In genomic region chrV:2076043-2076442, ce11 we compare ENCODE assay signal across 8 worm cellular contexts.
A peak's percentile ranks its signal among the peaks of the same experiment; 100 is the strongest.
TF ChIP-seq lines count a peak whose summit lies in the region.

No protein-coding gene starts in this region.

TF ChIP-seq in whole organism, L1 larva, 84 proteins besides CTCF, POLR2A, EP300 and RAD21 (continues in another document):
- TF ChIP-seq mab-9 (GFP tag; IDR thresholded peaks at IDR 0.05; lab: Robert Waterston, UW), result no peak
- peak in 1 of 3 experiments; percentile 1 for TF ChIP-seq dpl-1 (GFP tag; optimal IDR thresholded peaks at IDR 0.05; lab: Kevin White, UChicago)
- TF ChIP-seq zag-1 (tag; optimal IDR thresholded peaks at IDR 0.05; lab: Kevin White, UChicago), result no peak
- TF ChIP-seq unc-62 (GFP tag; optimal IDR thresholded peaks at IDR 0.05; lab: Kevin White, UChicago), result no peak
- no peak for TF ChIP-seq grh-1 (GFP tag; IDR thresholded peaks at IDR 0.05; lab: Robert Waterston, UW)
- TF ChIP-seq unc-130 (tag; optimal IDR thresholded peaks at IDR 0.05; lab: Kevin White, UChicago), result no peak
- TF ChIP-seq nhr-11 (tag; optimal IDR thresholded peaks at IDR 0.05; lab: Kevin White, UChicago), result no peak
- TF ChIP-seq ceh-88 (GFP tag; IDR thresholded peaks at IDR 0.05; lab: Robert Waterston, UW), result no peak
- no peak for TF ChIP-seq nhr-12 (tag; optimal IDR thresholded peaks at IDR 0.05; lab: Kevin White, UChicago)
- no peak for TF ChIP-seq F16B12.6 (tag; optimal IDR thresholded peaks at IDR 0.05; lab: Kevin White, UChicago)
- TF ChIP-seq nhr-71 (tag; optimal IDR thresholded peaks at IDR 0.05; lab: Kevin White, UChicago), result peak; percentile 26
- no peak for TF ChIP-seq hlh-4 (tag; optimal IDR thresholded peaks at IDR 0.05; lab: Kevin White, UChicago)

TF ChIP-seq in whole organism, L2 larva, 48 proteins besides CTCF, POLR2A, EP300 and RAD21 (continues in another document):
- TF ChIP-seq R02D3.7 (tag; optimal IDR thresholded peaks at IDR 0.05; lab: Kevin White, UChicago) (no peak), ztf-4 (tag; optimal IDR thresholded peaks at IDR 0.05; lab: Kevin White, UChicago) (no peak), elt-3 (tag; optimal IDR thresholded peaks at IDR 0.05; lab: Kevin White, UChicago) (no peak), gmeb-1 (tag; optimal IDR thresholded peaks at IDR 0.05; lab: Kevin White, UChicago) (no peak), crh-2 (tag; optimal IDR thresholded peaks at IDR 0.05; lab: Kevin White, UChicago) (no peak), mdl-1 (tag; optimal IDR thresholded peaks at IDR 0.05; lab: Kevin White, UChicago) (no peak), ceh-16 (tag; optimal IDR thresholded peaks at IDR 0.05; lab: Kevin White, UChicago) (no peak), snpc-4 (tag; optimal IDR thresholded peaks at IDR 0.05; lab: Kevin White, UChicago) (no peak), blmp-1 (tag; optimal IDR thresholded peaks at IDR 0.05; lab: Kevin White, UChicago; ENCODE audit: insufficient read depth) (no peak), alr-1 (tag; optimal IDR thresholded peaks at IDR 0.05; lab: Kevin White, UChicago) (no peak), F13H6.1 (tag; optimal IDR thresholded peaks at IDR 0.05; lab: Kevin White, UChicago) (peak; percentile 14), nhr-21 (tag; optimal IDR thresholded peaks at IDR 0.05; lab: Kevin White, UChicago) (no peak)

TF ChIP-seq in whole organism, L3 larva, 47 proteins besides CTCF, POLR2A, EP300 and RAD21:
- no peak for TF ChIP-seq ama-1 (optimal IDR thresholded peaks at IDR 0.05; lab: Kevin White, UChicago)
- TF ChIP-seq lin-39 (tag; optimal IDR thresholded peaks at IDR 0.05; lab: Kevin White, UChicago), result peak; percentile 53

TF ChIP-seq in whole organism, L4 larva, 104 proteins besides CTCF, POLR2A, EP300 and RAD21 (continues in another document):
- TF ChIP-seq hlh-11 (tag; optimal IDR thresholded peaks at IDR 0.05; lab: Kevin White, UChicago) (peak; percentile 73), pqm-1 (tag; optimal IDR thresholded peaks at IDR 0.05; lab: Kevin White, UChicago) (no peak), lin-13 (GFP tag; optimal IDR thresholded peaks at IDR 0.05; lab: Kevin White, UChicago) (no peak), dmd-6 (GFP tag; IDR thresholded peaks at IDR 0.05; lab: Robert Waterston, UW) (peak; percentile 20; the same call in 1 of the 2 replicates), fos-1 (tag; optimal IDR thresholded peaks at IDR 0.05; lab: Kevin White, UChicago) (no peak), unc-130 (GFP tag; optimal IDR thresholded peaks at IDR 0.05; lab: Kevin White, UChicago) (no peak), nhr-11 (tag; optimal IDR thresholded peaks at IDR 0.05; lab: Kevin White, UChicago) (peak; percentile 43), unc-39 (tag; optimal IDR thresholded peaks at IDR 0.05; lab: Kevin White, UChicago) (no peak), mdl-1 (tag; optimal IDR thresholded peaks at IDR 0.05; lab: Kevin White, UChicago) (no peak), jun-1 (tag; optimal IDR thresholded peaks at IDR 0.05; lab: Kevin White, UChicago) (no peak), nhr-48 (tag; optimal IDR thresholded peaks at IDR 0.05; lab: Kevin White, UChicago) (no peak), rbr-2 (tag; optimal IDR thresholded peaks at IDR 0.05; lab: Kevin White, UChicago) (no peak), zag-1 (tag; optimal IDR thresholded peaks at IDR 0.05; lab: Kevin White, UChicago) (no peak), skn-1 (tag; optimal IDR thresholded peaks at IDR 0.05; lab: Kevin White, UChicago) (no peak)

TF ChIP-seq in whole organism, late embryonic, 69 proteins besides CTCF, POLR2A, EP300 and RAD21:
- TF ChIP-seq pha-4 (tag; optimal IDR thresholded peaks at IDR 0.05; lab: Kevin White, UChicago) (no peak), pax-1 (tag; optimal IDR thresholded peaks at IDR 0.05; lab: Kevin White, UChicago) (no peak), ref-2 (tag; optimal IDR thresholded peaks at IDR 0.05; lab: Kevin White, UChicago) (no peak), ceh-18 (tag; optimal IDR thresholded peaks at IDR 0.05; lab: Kevin White, UChicago) (peak; percentile 17), hlh-15 (tag; optimal IDR thresholded peaks at IDR 0.05; lab: Kevin White, UChicago) (no peak), unc-55 (GFP tag; optimal IDR thresholded peaks at IDR 0.05; lab: Kevin White, UChicago) (peak; percentile 50), hlh-8 (tag; optimal IDR thresholded peaks at IDR 0.05; lab: Kevin White, UChicago) (no peak), che-1 (tag; optimal IDR thresholded peaks at IDR 0.05; lab: Kevin White, UChicago) (no peak), Y22D7AL.16 (tag; optimal IDR thresholded peaks at IDR 0.05; lab: Kevin White, UChicago) (no peak), unc-3 (GFP tag; conservative IDR thresholded peaks at IDR 0.05; lab: Robert Waterston, UW) (no peak), unc-3 (tag; optimal IDR thresholded peaks at IDR 0.05; lab: Kevin White, UChicago) (no peak)

TF ChIP-seq in whole organism, midembryonic, 9 proteins besides CTCF, POLR2A, EP300 and RAD21:
- TF ChIP-seq klf-2 (GFP tag; conservative IDR thresholded peaks at IDR 0.05; lab: Robert Waterston, UW), result no peak
- TF ChIP-seq ztf-23 (GFP tag; IDR thresholded peaks at IDR 0.05; lab: Robert Waterston, UW), result peak; percentile 26; the same call in 1 of the 2 replicates
- no peak for TF ChIP-seq cog-1 (tag; optimal IDR thresholded peaks at IDR 0.05; lab: Kevin White, UChicago)
- no peak for TF ChIP-seq flt-1 (GFP tag; IDR thresholded peaks at IDR 0.05; lab: Robert Waterston, UW)
- no peak for TF ChIP-seq med-1 (GFP tag; optimal IDR thresholded peaks at IDR 0.05; lab: Kevin White, UChicago; ENCODE audit: insufficient read depth)

TF ChIP-seq in whole organism, mixed stage, embryonic, 35 proteins besides CTCF, POLR2A, EP300 and RAD21:
- TF ChIP-seq unc-120 (tag; optimal IDR thresholded peaks at IDR 0.05; lab: Kevin White, UChicago; ENCODE audit: poor library complexity, severe bottlenecking) (peak; percentile 13), unc-62 (GFP tag; optimal IDR thresholded peaks at IDR 0.05; lab: Kevin White, UChicago) (peak; percentile 66), lsy-2 (tag; optimal IDR thresholded peaks at IDR 0.05; lab: Kevin White, UChicago) (no peak)

TF ChIP-seq in whole organism, young adult, 124 proteins besides CTCF, POLR2A, EP300 and RAD21:
- peak; percentile 36 for TF ChIP-seq somi-1 (GFP tag; optimal IDR thresholded peaks at IDR 0.05; lab: Kevin White, UChicago)
- peak; percentile 44; the same call in 1 of the 2 replicates for TF ChIP-seq zfh-2 (GFP tag; conservative IDR thresholded peaks at IDR 0.05; lab: Robert Waterston, UW)
- TF ChIP-seq F49E8.2 (tag; optimal IDR thresholded peaks at IDR 0.05; lab: Kevin White, UChicago; ENCODE audit: insufficient read depth), result no peak
